Worm (Caenorhabditis elegans): ENCODE data around the gene nhr-3.

The nhr-3 gene

ce11 chrX:14557936-14558554, at the start of gene nhr-3:
TSS of gene nhr-3 (plus strand) at chrX:14558504.
- no peak for TF ChIP-seq mep-1 (tag; optimal IDR thresholded peaks at IDR 0.05)
- TF ChIP-seq ces-1 (GFP tag; optimal IDR thresholded peaks at IDR 0.05) = no peak
- TF ChIP-seq nhr-28 (tag; optimal IDR thresholded peaks at IDR 0.05) = no peak
- TF ChIP-seq mab-5 (tag; optimal IDR thresholded peaks at IDR 0.05) = no peak
- no peak for TF ChIP-seq sptf-1 (tag; optimal IDR thresholded peaks at IDR 0.05)
- TF ChIP-seq bed-3 (GFP tag; optimal IDR thresholded peaks at IDR 0.05) = no peak
- TF ChIP-seq snpc-4 (tag; optimal IDR thresholded peaks at IDR 0.05) = no peak
- TF ChIP-seq lin-13 (tag; optimal IDR thresholded peaks at IDR 0.05) = no peak
- TF ChIP-seq pha-4 (tag; optimal IDR thresholded peaks at IDR 0.05) = no peak
- peak; percentile 36 for TF ChIP-seq elt-3 (tag; optimal IDR thresholded peaks at IDR 0.05)
- TF ChIP-seq ceh-83 (GFP tag; optimal IDR thresholded peaks at IDR 0.05) = no peak
- TF ChIP-seq zip-8 (tag; optimal IDR thresholded peaks at IDR 0.05) = no peak
- TF ChIP-seq ham-2 (GFP tag; optimal IDR thresholded peaks at IDR 0.05) = no peak
- no peak for TF ChIP-seq ceh-43 (GFP tag; optimal IDR thresholded peaks at IDR 0.05)
- peak; percentile 36 for TF ChIP-seq blmp-1 (tag; optimal IDR thresholded peaks at IDR 0.05)
- TF ChIP-seq nhr-237 (tag; optimal IDR thresholded peaks at IDR 0.05) = no peak
- peak; percentile 82 for TF ChIP-seq elt-1 (tag; optimal IDR thresholded peaks at IDR 0.05; ENCODE audit: borderline replicate concordance, insufficient read depth)
- TF ChIP-seq unc-62 (GFP tag; optimal IDR thresholded peaks at IDR 0.05) = peak; percentile 57
- TF ChIP-seq nhr-2 (tag; optimal IDR thresholded peaks at IDR 0.05) = no peak
- no peak for TF ChIP-seq lin-32 (GFP tag; optimal IDR thresholded peaks at IDR 0.05)
- no peak for TF ChIP-seq nhr-12 (tag; optimal IDR thresholded peaks at IDR 0.05)
- no peak for TF ChIP-seq M03D4.4 (tag; optimal IDR thresholded peaks at IDR 0.05)
- no peak for TF ChIP-seq sem-2 (GFP tag; optimal IDR thresholded peaks at IDR 0.05)
- TF ChIP-seq ceh-39 (tag; optimal IDR thresholded peaks at IDR 0.05) = no peak
- no peak for TF ChIP-seq hlh-1 (tag; optimal IDR thresholded peaks at IDR 0.05)

ce11 chrX:14508823-14509259, 49.5 kb upstream of the nhr-3 start:
- no peak for TF ChIP-seq elt-3 (tag; optimal IDR thresholded peaks at IDR 0.05)
- TF ChIP-seq unc-62 (GFP tag; optimal IDR thresholded peaks at IDR 0.05) = peak; percentile 83
- no peak for TF ChIP-seq zip-8 (tag; optimal IDR thresholded peaks at IDR 0.05)
- no peak for TF ChIP-seq sptf-1 (tag; optimal IDR thresholded peaks at IDR 0.05)
- TF ChIP-seq mls-2 (tag; optimal IDR thresholded peaks at IDR 0.05) = no peak
- TF ChIP-seq ham-2 (GFP tag; optimal IDR thresholded peaks at IDR 0.05) = peak; percentile 32
- TF ChIP-seq lin-32 (GFP tag; optimal IDR thresholded peaks at IDR 0.05) = no peak
- TF ChIP-seq unc-120 (tag; optimal IDR thresholded peaks at IDR 0.05; ENCODE audit: poor library complexity, severe bottlenecking) = peak; percentile 43

- no peak for TF ChIP-seq sptf-1 (tag; optimal IDR thresholded peaks at IDR 0.05)
- TF ChIP-seq lin-32 (GFP tag; optimal IDR thresholded peaks at IDR 0.05) = no peak
- TF ChIP-seq nhr-28 (tag; optimal IDR thresholded peaks at IDR 0.05) = no peak
- no peak for TF ChIP-seq ces-1 (GFP tag; optimal IDR thresholded peaks at IDR 0.05)
- no peak for TF ChIP-seq elt-3 (tag; optimal IDR thresholded peaks at IDR 0.05)
- no peak for TF ChIP-seq ceh-83 (GFP tag; optimal IDR thresholded peaks at IDR 0.05)
- TF ChIP-seq nhr-76 (tag; optimal IDR thresholded peaks at IDR 0.05) = no peak
- TF ChIP-seq elt-1 (tag; optimal IDR thresholded peaks at IDR 0.05; ENCODE audit: borderline replicate concordance, insufficient read depth) = no peak
- no peak for TF ChIP-seq nhr-2 (tag; optimal IDR thresholded peaks at IDR 0.05)
- no peak for TF ChIP-seq hlh-1 (tag; optimal IDR thresholded peaks at IDR 0.05)
- no peak for TF ChIP-seq snpc-4 (tag; optimal IDR thresholded peaks at IDR 0.05)
- TF ChIP-seq nhr-12 (tag; optimal IDR thresholded peaks at IDR 0.05) = no peak
- TF ChIP-seq blmp-1 (tag; optimal IDR thresholded peaks at IDR 0.05) = no peak
- TF ChIP-seq cnd-1 (tag; optimal IDR thresholded peaks at IDR 0.05) = no peak
- TF ChIP-seq ceh-43 (GFP tag; optimal IDR thresholded peaks at IDR 0.05) = no peak
Observed at ce11 chrX:14510358-14510757, 47.9 kb upstream of the nhr-3 start.

- TF ChIP-seq mep-1 (tag; optimal IDR thresholded peaks at IDR 0.05) (no peak), drap-1 (GFP tag; optimal IDR thresholded peaks at IDR 0.05) (no peak), nhr-28 (tag; optimal IDR thresholded peaks at IDR 0.05) (no peak), snpc-4 (tag; optimal IDR thresholded peaks at IDR 0.05) (no peak), lin-32 (GFP tag; optimal IDR thresholded peaks at IDR 0.05) (no peak), unc-39 (tag; optimal IDR thresholded peaks at IDR 0.05) (no peak), nhr-76 (tag; optimal IDR thresholded peaks at IDR 0.05) (no peak), mab-5 (tag; optimal IDR thresholded peaks at IDR 0.05) (no peak), tbx-8 (GFP tag; optimal IDR thresholded peaks at IDR 0.05) (no peak), ces-1 (GFP tag; optimal IDR thresholded peaks at IDR 0.05) (no peak), nhr-2 (tag; optimal IDR thresholded peaks at IDR 0.05) (no peak)
Observed at ce11 chrX:14512817-14513216, 45.5 kb upstream of the nhr-3 start, which contains the start of gene fbxa-141. TSS of gene fbxa-141 (minus strand) at chrX:14512917.

Data from whole organism, mixed stage, embryonic.